Fruit fly (Drosophila melanogaster) whole organism, embryonic: ENCODE measurements around the gene CG3184.

Experiments used
- Bdp1 ChIP-seq: fragments of 200-800 bp; sonication (Bioruptor generic); optimal IDR thresholded peaks from 3 replicates; lab custom pipeline; 2016; ENCODE audit warnings: missing biosample characterization, missing genetic modification characterization
- CG10321 ChIP-seq: fragments of 200-800 bp; sonication (Bioruptor generic); IDR thresholded peaks from 2 replicates; pipeline ENCODE4 v1.3.6; 2022; ENCODE audit warnings: missing biosample characterization, missing genetic modification characterization
- CG12659 ChIP-seq: fragments of 200-800 bp; sonication (Bioruptor generic); optimal IDR thresholded peaks from 3 replicates; lab custom pipeline; 2017; ENCODE audit warnings: mild to moderate bottlenecking, missing biosample characterization, missing genetic modification reagents, missing genetic modification characterization
- CG13775 ChIP-seq: fragments of 200-800 bp; sonication (Bioruptor generic); optimal IDR thresholded peaks from 3 replicates; lab custom pipeline; 2017; ENCODE audit warnings: missing biosample characterization, mild to moderate bottlenecking, missing genetic modification characterization
- CG15269 ChIP-seq: fragments of 200-800 bp; sonication (Bioruptor generic); optimal IDR thresholded peaks from 2 replicates; lab custom pipeline; 2018; ENCODE audit warnings: missing biosample characterization, mild to moderate bottlenecking, missing genetic modification characterization, moderate library complexity
- CG16863 ChIP-seq: fragments of 200-800 bp; sonication (Bioruptor generic); optimal IDR thresholded peaks from 3 replicates; lab custom pipeline; 2016; ENCODE audit warnings: missing biosample characterization, missing genetic modification characterization
- CG17186 ChIP-seq: fragments of 200-800 bp; sonication (Bioruptor generic); optimal IDR thresholded peaks from 3 replicates; lab custom pipeline; 2017; ENCODE audit warnings: missing biosample characterization, missing genetic modification reagents, missing genetic modification characterization
- CG2116 ChIP-seq: fragments of 200-800 bp; sonication (Bioruptor generic); optimal IDR thresholded peaks from 3 replicates; lab custom pipeline; 2018; ENCODE audit warnings: missing biosample characterization, mild to moderate bottlenecking, missing genetic modification characterization
- CG2875 ChIP-seq: fragments of 200-800 bp; sonication (Bioruptor generic); optimal IDR thresholded peaks from 2 replicates; lab custom pipeline; 2017; ENCODE audit warnings: missing biosample characterization, mild to moderate bottlenecking, missing genetic modification characterization, missing genetic modification reagents
- CG32772 ChIP-seq: fragments of 200-800 bp; sonication (Bioruptor generic); IDR thresholded peaks from 2 replicates; pipeline ENCODE4 v1.3.6; 2022; ENCODE audit warnings: missing biosample characterization, missing genetic modification characterization
- CG3726 ChIP-seq: fragments of 200-800 bp; sonication (Bioruptor generic); IDR thresholded peaks from 3 replicates; pipeline ENCODE4, ENCODE4 v1.3.6; 2022; ENCODE audit warnings: missing biosample characterization, missing genetic modification characterization
- CG42726 ChIP-seq: fragments of 200-800 bp; sonication (Bioruptor generic); IDR thresholded peaks from 2 replicates; pipeline ENCODE4 v1.3.6; 2022; ENCODE audit warnings: missing biosample characterization, missing genetic modification characterization; ENCODE audit not compliant: partially characterized antibody
- CG4404 ChIP-seq: fragments of 200-800 bp; sonication (Bioruptor generic); IDR thresholded peaks from 2 replicates; pipeline ENCODE4 v1.3.6; 2022; ENCODE audit warnings: missing biosample characterization, missing genetic modification characterization
- CG6689 ChIP-seq: fragments of 200-800 bp; sonication (Bioruptor generic); IDR thresholded peaks from 2 replicates; pipeline ENCODE4 v1.3.6; 2022; ENCODE audit warnings: missing biosample characterization, missing genetic modification characterization
- CG7271 ChIP-seq: fragments of 200-800 bp; sonication (Bioruptor generic); optimal IDR thresholded peaks from 2 replicates; lab custom pipeline; 2018; ENCODE audit warnings: missing biosample characterization, mild to moderate bottlenecking, missing genetic modification characterization, moderate library complexity
- CG7928 ChIP-seq: fragments of 200-800 bp; sonication (Bioruptor generic); optimal IDR thresholded peaks from 2 replicates; lab custom pipeline; 2017; ENCODE audit warnings: missing biosample characterization, mild to moderate bottlenecking, missing genetic modification characterization
- CG8765 ChIP-seq: fragments of 200-800 bp; sonication (Bioruptor generic); IDR thresholded peaks from 2 replicates; pipeline ENCODE4 v1.3.6; 2022; ENCODE audit warnings: missing biosample characterization, missing genetic modification characterization
- CG8924 ChIP-seq: fragments of 200-800 bp; optimal IDR thresholded peaks from 3 replicates; lab custom pipeline; 2019; ENCODE audit warnings: missing biosample characterization, mild to moderate bottlenecking, missing genetic modification characterization, moderate library complexity
- CG9727 ChIP-seq: fragments of 200-800 bp; sonication (Bioruptor generic); optimal IDR thresholded peaks from 3 replicates; lab custom pipeline; 2017; ENCODE audit warnings: missing biosample characterization, mild to moderate bottlenecking, missing genetic modification characterization
- Chrac-16 ChIP-seq: fragments of 200-800 bp; sonication (Bioruptor generic); optimal IDR thresholded peaks from 3 replicates; lab custom pipeline; 2016; ENCODE audit warnings: missing biosample characterization, missing genetic modification characterization
- D19A ChIP-seq: fragments of 200-800 bp; optimal IDR thresholded peaks from 3 replicates; lab custom pipeline; 2019; ENCODE audit warnings: missing biosample characterization, mild to moderate bottlenecking, missing genetic modification characterization, moderate library complexity
- D19B ChIP-seq: fragments of 200-800 bp; sonication (Bioruptor generic); optimal IDR thresholded peaks from 2 replicates; lab custom pipeline; 2017; ENCODE audit warnings: missing biosample characterization, mild to moderate bottlenecking, missing genetic modification characterization
- Dbx ChIP-seq: fragments of 200-800 bp; sonication (Bioruptor generic); IDR thresholded peaks from 3 replicates; pipeline ENCODE4 v1.3.6; 2022; ENCODE audit warnings: missing biosample characterization, missing genetic modification characterization
- Dll ChIP-seq: fragments of 200-800 bp; sonication (Bioruptor generic); IDR thresholded peaks from 4 replicates; pipeline ENCODE4 v1.3.6; 2022; ENCODE audit warnings: missing biosample characterization, missing genetic modification characterization; ENCODE audit not compliant: partially characterized antibody
- E2f1 ChIP-seq: fragments of 200-800 bp; sonication (Bioruptor generic); IDR thresholded peaks from 2 replicates; pipeline ENCODE4 v1.3.6; 2022; ENCODE audit warnings: missing biosample characterization, missing genetic modification characterization
- Fer1 ChIP-seq: fragments of 200-800 bp; sonication (Bioruptor generic); optimal IDR thresholded peaks from 2 replicates; lab custom pipeline; 2017; ENCODE audit warnings: missing biosample characterization, mild to moderate bottlenecking, missing genetic modification characterization
- GATAe ChIP-seq: fragments of 200-800 bp; sonication (Bioruptor generic); conservative IDR thresholded peaks from 2 replicates; pipeline ENCODE4 v1.3.6; 2022; ENCODE audit warnings: missing biosample characterization, missing genetic modification characterization
- Hr39 ChIP-seq: fragments of >200 bp; optimal IDR thresholded peaks from 2 replicates; lab custom pipeline; 2017
- Hsf ChIP-seq: fragments of 200-800 bp; sonication (Bioruptor generic); optimal IDR thresholded peaks from 3 replicates; lab custom pipeline; 2016; ENCODE audit warnings: missing biosample characterization, missing genetic modification characterization
- MBD-R2 ChIP-seq: fragments of 200-800 bp; sonication (Bioruptor generic); IDR thresholded peaks from 2 replicates; pipeline ENCODE4 v1.3.6; 2022; ENCODE audit warnings: missing biosample characterization, missing genetic modification characterization
- Meics ChIP-seq: fragments of 200-800 bp; sonication (Bioruptor generic); optimal IDR thresholded peaks from 2 replicates; lab custom pipeline; 2017; ENCODE audit warnings: missing biosample characterization, mild to moderate bottlenecking, missing genetic modification characterization
- PHDP ChIP-seq: fragments of 200-800 bp; sonication (Bioruptor generic); optimal IDR thresholded peaks from 3 replicates; lab custom pipeline; 2018; ENCODE audit warnings: missing biosample characterization, mild to moderate bottlenecking, missing genetic modification characterization, moderate library complexity
- Sox100B ChIP-seq: fragments of 200-800 bp; sonication (Bioruptor generic); optimal IDR thresholded peaks from 3 replicates; lab custom pipeline; 2018; ENCODE audit warnings: missing biosample characterization, mild to moderate bottlenecking, missing genetic modification characterization
- amos ChIP-seq: fragments of 200-800 bp; sonication (Bioruptor generic); IDR thresholded peaks from 2 replicates; pipeline ENCODE4 v1.3.6; 2022; ENCODE audit warnings: missing biosample characterization, missing genetic modification characterization; ENCODE audit not compliant: partially characterized antibody
- dan ChIP-seq: fragments of 200-800 bp; sonication (Bioruptor generic); IDR thresholded peaks from 2 replicates; pipeline ENCODE4 v1.3.6; 2022; ENCODE audit warnings: missing biosample characterization, missing genetic modification characterization
- grn ChIP-seq: fragments of 200-800 bp; sonication (Bioruptor generic); optimal IDR thresholded peaks from 3 replicates; lab custom pipeline; 2017; ENCODE audit warnings: missing biosample characterization, missing genetic modification characterization
- ken ChIP-seq: fragments of 200-800 bp; sonication (Bioruptor generic); IDR thresholded peaks from 3 replicates; pipeline ENCODE4 v1.3.6; 2022; ENCODE audit warnings: missing biosample characterization, missing genetic modification characterization
- lab ChIP-seq: fragments of 200-800 bp; sonication (Bioruptor generic); optimal IDR thresholded peaks from 3 replicates; lab custom pipeline; 2017; ENCODE audit warnings: missing biosample characterization, missing genetic modification characterization, mild to moderate bottlenecking, moderate library complexity, missing genetic modification reagents
- lmd ChIP-seq: fragments of 200-800 bp; sonication (Bioruptor generic); IDR thresholded peaks from 2 replicates; pipeline ENCODE4 v1.3.6; 2022; ENCODE audit warnings: missing biosample characterization, missing genetic modification characterization
- lov ChIP-seq, 2 experiments: fragments of 200-800 bp in 1 of 2; fragments of >200 bp in 1 of 2; sonication (Bioruptor generic) in 1 of 2; IDR thresholded peaks in 1 of 2; optimal IDR thresholded peaks in 1 of 2; 2 replicates in 1 of 2; 3 replicates in 1 of 2; pipeline versions ENCODE4 v1.3.6 to Lab custom; 2017 to 2022; ENCODE audit warnings: missing biosample characterization in 1 of 2, missing genetic modification characterization in 1 of 2
- p53 ChIP-seq: fragments of 200-800 bp; sonication (Bioruptor generic); optimal IDR thresholded peaks from 2 replicates; lab custom pipeline; 2016; ENCODE audit warnings: missing biosample characterization, missing genetic modification characterization
- pb ChIP-seq: fragments of 200-800 bp; sonication (Bioruptor generic); optimal IDR thresholded peaks from 3 replicates; lab custom pipeline; 2016; ENCODE audit warnings: missing biosample characterization, missing genetic modification characterization
- shn ChIP-seq: fragments of 200-800 bp; sonication (Bioruptor generic); optimal IDR thresholded peaks from 3 replicates; lab custom pipeline; 2016; ENCODE audit warnings: missing biosample characterization, missing genetic modification characterization
- sima ChIP-seq: fragments of 200-800 bp; sonication (Bioruptor generic); optimal IDR thresholded peaks from 2 replicates; lab custom pipeline; 2016; ENCODE audit warnings: missing biosample characterization, missing genetic modification characterization
- sqz ChIP-seq: fragments of 200-800 bp; sonication (Bioruptor generic); optimal IDR thresholded peaks from 3 replicates; lab custom pipeline; 2018; ENCODE audit warnings: missing biosample characterization, mild to moderate bottlenecking, missing genetic modification characterization
- sr ChIP-seq: fragments of 200-800 bp; sonication (Bioruptor generic); IDR thresholded peaks from 3 replicates; pipeline ENCODE4 v1.3.6; 2022; ENCODE audit warnings: missing biosample characterization, missing genetic modification characterization
- z ChIP-seq: fragments of 200-800 bp; sonication (Bioruptor generic); IDR thresholded peaks from 3 replicates; pipeline ENCODE4 v1.3.6; 2022; ENCODE audit warnings: missing biosample characterization, missing genetic modification characterization
- zen ChIP-seq: fragments of 200-800 bp; sonication (Bioruptor generic); optimal IDR thresholded peaks from 3 replicates; lab custom pipeline; 2018; ENCODE audit warnings: missing biosample characterization, mild to moderate bottlenecking, missing genetic modification characterization, moderate library complexity
- zen2 ChIP-seq: fragments of 200-800 bp; sonication (Bioruptor generic); IDR thresholded peaks from 3 replicates; pipeline ENCODE4 v1.3.6; 2022; ENCODE audit warnings: missing biosample characterization, missing genetic modification characterization; ENCODE audit not compliant: partially characterized antibody

CG3184 gene

DNA sequence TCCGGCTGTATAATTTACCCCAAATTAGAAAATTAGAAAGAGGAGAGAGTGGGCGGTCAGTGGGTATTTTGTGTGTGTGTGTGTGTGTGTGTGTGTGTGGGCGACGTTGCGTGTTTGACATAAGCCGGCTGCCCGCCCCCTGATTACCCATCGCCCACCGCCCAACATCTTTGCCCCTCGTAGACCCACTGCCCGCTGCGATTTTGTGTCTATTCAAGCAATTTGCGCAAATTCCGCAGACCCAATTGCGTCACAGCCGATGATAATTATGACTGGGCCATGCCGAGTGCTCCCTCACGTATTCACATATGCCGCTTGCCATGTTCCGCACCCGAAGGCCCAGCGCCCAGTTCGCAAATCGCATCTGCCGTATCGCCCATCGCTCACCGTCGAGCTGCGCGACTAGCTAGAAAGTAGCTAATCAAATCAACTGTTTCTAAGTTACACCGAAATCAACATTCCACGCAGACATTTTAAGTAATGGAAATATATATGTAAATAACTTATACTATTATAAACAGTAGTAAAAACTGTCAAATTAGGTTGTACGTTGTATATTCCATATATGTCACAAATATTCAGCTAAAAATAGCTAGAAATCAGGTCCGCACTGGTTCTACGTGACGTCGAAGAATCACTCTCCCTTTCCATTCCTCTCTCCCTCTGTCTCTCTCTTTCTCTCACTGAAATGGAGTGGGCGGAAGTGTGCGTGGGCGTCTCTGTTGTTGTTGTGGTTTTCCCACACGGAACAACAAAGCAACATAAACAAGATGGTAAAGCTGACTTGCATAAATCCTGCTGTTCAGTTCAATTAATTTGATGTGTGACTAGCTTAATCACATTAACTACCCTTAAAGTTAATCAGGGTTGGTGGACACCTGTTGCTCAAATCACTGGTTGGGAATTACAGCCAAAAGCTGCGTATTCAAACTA is 31.7 kb downstream of the CG3184 start (continued):
- TF ChIP-seq sqz (peak; percentile 70), dan (GFP tag; lab: Robert Waterston, UW) (no peak), CG9727 (peak; percentile 45), Hsf (GFP tag; lab: Kevin White, UChicago) (no peak), CG10321 (GFP tag; lab: Robert Waterston, UW) (no peak), Sox100B (GFP tag; lab: Kevin White, UChicago) (peak; percentile 22), z (no peak), D19B (GFP tag; lab: Kevin White, UChicago) (no peak), zen (tag; lab: Kevin White, UChicago) (no peak), CG6689 (no peak; the same call in 1 of the 2 replicates), CG7928 (GFP tag; lab: Kevin White, UChicago) (no peak), Bdp1 (GFP tag; lab: Kevin White, UChicago) (no peak), CG15269 (peak; percentile 47), CG7271 (tag; lab: Kevin White, UChicago) (no peak), CG8924 (tag; lab: Kevin White, UChicago) (peak; percentile 55), E2f1 (GFP tag; lab: Robert Waterston, UW) (no peak), CG2875 (GFP tag; lab: Kevin White, UChicago) (no peak), Dll (GFP tag; lab: Robert Waterston, UW) (peak; percentile 34; the same call in 1 of the 4 replicates), CG2116 (GFP tag; lab: Kevin White, UChicago) (peak; percentile 3), CG3726 (GFP tag; lab: Robert Waterston, UW) (no peak), CG17186 (GFP tag; lab: Kevin White, UChicago) (no peak), lab (GFP tag; lab: Kevin White, UChicago) (peak; percentile 56), D19A (peak; percentile 42), sima (GFP tag; lab: Kevin White, UChicago) (no peak), zen2 (GFP tag; lab: Robert Waterston, UW) (no peak), CG42726 (GFP tag; lab: Robert Waterston, UW) (no peak), p53 (GFP tag; lab: Kevin White, UChicago) (no peak), Meics (GFP tag; lab: Kevin White, UChicago) (peak; percentile 57), lov (optimal IDR thresholded peaks at IDR 0.05; lab: Kevin White, UChicago) (no peak), lov (GFP tag; IDR thresholded peaks at IDR 0.05; lab: Robert Waterston, UW) (no peak), sr (peak; percentile 96), CG4404 (GFP tag; lab: Robert Waterston, UW) (0 out of 2 replicates have a peak, but pooled peaks have one; percentile 6), CG8765 (GFP tag; lab: Robert Waterston, UW) (no peak), MBD-R2 (GFP tag; lab: Robert Waterston, UW) (no peak), Fer1 (peak; percentile 85), CG13775 (GFP tag; lab: Kevin White, UChicago) (no peak), Hr39 (lab: Kevin White, UChicago) (no peak), shn (GFP tag; lab: Kevin White, UChicago) (no peak), PHDP (tag; lab: Kevin White, UChicago) (peak; percentile 61), GATAe (GFP tag; lab: Robert Waterston, UW) (no peak), pb (no peak), grn (GFP tag; lab: Kevin White, UChicago) (peak; percentile 15), CG32772 (GFP tag; lab: Robert Waterston, UW) (no peak), lmd (peak; percentile 49; the same call in 1 of the 2 replicates), ken (no peak), amos (GFP tag; lab: Robert Waterston, UW) (no peak), Dbx (GFP tag; lab: Robert Waterston, UW) (peak; percentile 14; the same call in 1 of the 3 replicates), CG12659 (peak; percentile 30), CG16863 (GFP tag; lab: Kevin White, UChicago) (no peak), Chrac-16 (GFP tag; lab: Kevin White, UChicago) (peak; percentile 24)
